Fruit fly (Drosophila melanogaster): Measurements from ENCODE around the gene CG32452.
A peak's percentile ranks its signal among the peaks of the same experiment; 100 is the strongest.

The CG32452 gene

DNA sequence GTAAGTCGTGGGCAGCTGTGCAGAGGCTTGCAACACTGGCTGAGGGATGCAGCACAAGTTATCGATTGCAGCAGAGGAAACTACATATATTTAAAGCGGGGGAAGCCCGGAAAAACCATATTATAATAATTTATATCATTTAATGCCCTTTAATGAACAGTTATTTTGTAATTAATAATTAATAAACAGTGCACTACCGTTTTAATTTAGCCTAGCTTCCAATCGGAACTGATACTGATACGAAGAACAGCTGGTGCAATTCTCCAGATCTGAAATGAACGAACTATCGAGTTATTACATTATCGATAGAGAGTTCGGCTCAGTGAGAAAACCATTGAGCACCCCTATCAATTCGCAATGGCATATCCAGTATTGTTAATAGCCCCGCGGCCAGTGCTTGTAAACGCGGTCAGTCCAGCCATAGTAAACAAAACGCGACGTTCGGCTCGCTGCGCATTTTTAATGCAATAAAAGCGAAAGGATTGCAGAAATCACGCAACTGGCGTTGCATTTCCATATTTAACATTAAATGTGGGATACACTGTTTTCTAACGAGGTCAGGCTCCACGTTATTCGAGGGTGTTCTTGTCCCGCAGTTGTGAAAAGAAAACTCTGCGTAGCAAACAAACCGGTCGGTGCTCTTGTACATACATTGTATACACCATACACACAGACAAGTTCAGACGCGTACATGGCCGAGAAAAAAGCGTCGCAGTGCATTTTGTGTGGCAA is 24.0 kb downstream of the CG32452 start, which contains the start of gene CG7369 (continued):
- peak; percentile 83 for TF ChIP-seq Ets21C (GFP tag; optimal IDR thresholded peaks at IDR 0.05)
- peak; percentile 82 for TF ChIP-seq CG11762 (GFP tag; optimal IDR thresholded peaks at IDR 0.05; ENCODE audit: insufficient read depth)
- TF ChIP-seq CG8319 (GFP tag; optimal IDR thresholded peaks at IDR 0.05): peak; percentile 72
- peak; percentile 85 for TF ChIP-seq CG32006 (GFP tag; optimal IDR thresholded peaks at IDR 0.05)
- peak; percentile 99 for TF ChIP-seq dsx (GFP tag; optimal IDR thresholded peaks at IDR 0.05; ENCODE audit: poor library complexity, severe bottlenecking)
- peak; percentile 86 for TF ChIP-seq acj6 (GFP tag; optimal IDR thresholded peaks at IDR 0.05)
- TF ChIP-seq CG6163 (GFP tag; IDR thresholded peaks at IDR 0.05): peak; percentile 86
- peak; percentile 85 for TF ChIP-seq CG3032 (tag; optimal IDR thresholded peaks at IDR 0.05)
- TF ChIP-seq CG8632 (GFP tag; optimal IDR thresholded peaks at IDR 0.05): peak; percentile 84

DNA sequence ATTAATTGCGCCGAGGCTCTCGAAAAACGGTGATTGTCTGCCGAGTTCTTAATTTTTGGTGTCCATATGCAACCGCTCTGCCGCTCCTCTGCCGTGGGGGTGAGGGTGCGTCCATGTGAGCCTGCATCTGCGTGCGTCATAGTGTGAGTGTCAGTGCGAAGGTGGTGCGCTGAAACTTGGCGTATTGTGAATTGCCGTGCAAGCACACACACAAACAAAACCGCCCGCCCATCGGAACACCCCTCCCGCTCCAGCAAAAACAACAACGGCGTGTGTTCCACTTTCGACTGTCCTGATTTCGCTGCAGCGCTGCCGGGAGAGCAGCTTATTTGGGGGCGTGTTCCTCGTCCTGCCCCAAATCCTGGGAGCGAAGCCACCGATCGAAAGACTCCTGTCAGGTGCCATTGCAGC is 24.6 kb downstream of the CG32452 start:
- TF ChIP-seq CG15336 (GFP tag; IDR thresholded peaks at IDR 0.05) (0 out of 2 replicates have a peak, but pooled peaks have one; percentile 7), CG34406 (GFP tag; optimal IDR thresholded peaks at IDR 0.05) (no peak), dsx (GFP tag; optimal IDR thresholded peaks at IDR 0.05; ENCODE audit: poor library complexity, severe bottlenecking) (peak; percentile 92), Eip75B (GFP tag; optimal IDR thresholded peaks at IDR 0.05) (peak; percentile 30), topi (GFP tag; optimal IDR thresholded peaks at IDR 0.05) (no peak), CG1621 (tag; optimal IDR thresholded peaks at IDR 0.05) (peak; percentile 13), eg (GFP tag; IDR thresholded peaks at IDR 0.05) (0 out of 3 replicates have a peak, but pooled peaks have one; percentile 26)

DNA sequence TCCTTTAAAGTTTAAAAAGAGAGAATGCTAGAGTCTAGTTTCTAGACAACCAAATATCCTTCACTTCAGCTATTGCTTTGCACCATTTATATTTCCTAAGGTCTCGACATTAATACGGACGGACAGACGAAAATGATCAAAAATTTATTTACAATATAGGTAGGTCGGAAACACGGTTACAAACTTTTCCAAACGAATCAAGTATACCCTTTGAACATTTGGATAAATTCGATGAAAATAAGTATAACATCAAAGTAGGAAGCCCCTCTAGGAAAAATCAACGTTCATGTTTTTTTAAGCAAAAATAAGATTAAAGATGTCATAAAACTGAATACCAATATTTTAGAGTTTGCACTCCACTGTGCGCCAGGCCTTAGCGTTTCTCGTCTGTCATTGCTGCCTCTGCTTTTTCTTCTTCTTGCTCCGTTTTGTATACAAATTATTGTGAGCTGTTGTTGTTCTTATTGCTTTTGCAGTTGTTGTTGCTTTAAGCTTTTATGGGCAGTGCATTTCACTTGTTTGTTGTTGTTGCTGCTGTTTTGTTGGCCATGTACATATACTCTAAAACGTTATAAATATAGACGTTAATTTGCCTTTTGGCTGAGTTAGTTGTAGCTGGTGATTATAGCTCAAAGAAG is 25.5 kb downstream of the CG32452 start:
- TF ChIP-seq CG10669 (GFP tag; optimal IDR thresholded peaks at IDR 0.05) (peak; percentile 27), net (GFP tag; optimal IDR thresholded peaks at IDR 0.05) (peak; percentile 26), vri (GFP tag; optimal IDR thresholded peaks at IDR 0.05) (no peak), acj6 (GFP tag; optimal IDR thresholded peaks at IDR 0.05) (peak; percentile 16), dsx (GFP tag; optimal IDR thresholded peaks at IDR 0.05; ENCODE audit: poor library complexity, severe bottlenecking) (peak; percentile 71), esn (GFP tag; optimal IDR thresholded peaks at IDR 0.05) (peak; percentile 47), CG3919 (GFP tag; optimal IDR thresholded peaks at IDR 0.05) (peak; percentile 41), Sox14 (GFP tag; optimal IDR thresholded peaks at IDR 0.05) (peak; percentile 36), salr (GFP tag; optimal IDR thresholded peaks at IDR 0.05) (peak in 1 of 2 experiments; percentile 66), topi (GFP tag; optimal IDR thresholded peaks at IDR 0.05) (peak; percentile 38), CG34406 (GFP tag; optimal IDR thresholded peaks at IDR 0.05) (peak; percentile 4), CG6854 (GFP tag; optimal IDR thresholded peaks at IDR 0.05) (no peak), Hr39 (GFP tag; optimal IDR thresholded peaks at IDR 0.05) (peak; percentile 41), CG11762 (GFP tag; optimal IDR thresholded peaks at IDR 0.05; ENCODE audit: insufficient read depth) (no peak), pdm3 (GFP tag; optimal IDR thresholded peaks at IDR 0.05) (peak; percentile 50), lz (GFP tag; optimal IDR thresholded peaks at IDR 0.05) (peak; percentile 25), Met (GFP tag; optimal IDR thresholded peaks at IDR 0.05) (peak; percentile 48), CG8119 (GFP tag; IDR thresholded peaks at IDR 0.05) (no peak), CG6792 (GFP tag; optimal IDR thresholded peaks at IDR 0.05) (peak; percentile 25), Smox (GFP tag; optimal IDR thresholded peaks at IDR 0.05) (peak; percentile 42), Ets21C (GFP tag; optimal IDR thresholded peaks at IDR 0.05) (no peak), Hr4 (GFP tag; optimal IDR thresholded peaks at IDR 0.05) (peak; percentile 51), Eip93F (GFP tag; optimal IDR thresholded peaks at IDR 0.05) (no peak), Ets96B (tag; optimal IDR thresholded peaks at IDR 0.05) (peak; percentile 7), CG8632 (GFP tag; optimal IDR thresholded peaks at IDR 0.05) (peak; percentile 9), CG4318 (GFP tag; optimal IDR thresholded peaks at IDR 0.05) (peak; percentile 61), CG6163 (GFP tag; IDR thresholded peaks at IDR 0.05) (no peak), CG32006 (GFP tag; optimal IDR thresholded peaks at IDR 0.05) (peak; percentile 72), fd85E (GFP tag; optimal IDR thresholded peaks at IDR 0.05) (no peak), CG16779 (tag; optimal IDR thresholded peaks at IDR 0.05) (no peak), cyc (GFP tag; optimal IDR thresholded peaks at IDR 0.05) (peak; percentile 29), Eip78C (GFP tag) (peak; percentile 84), spab (GFP tag; optimal IDR thresholded peaks at IDR 0.05) (no peak), CG3032 (tag; optimal IDR thresholded peaks at IDR 0.05) (peak; percentile 9), CG6276 (GFP tag; optimal IDR thresholded peaks at IDR 0.05) (peak; percentile 27), CG31627 (GFP tag; optimal IDR thresholded peaks at IDR 0.05) (peak; percentile 33), CG9139 (GFP tag; optimal IDR thresholded peaks at IDR 0.05) (no peak), CG6808 (GFP tag; optimal IDR thresholded peaks at IDR 0.05) (peak; percentile 24)
